Fruit fly (Drosophila melanogaster) whole organism, embryonic: ENCODE results near the gene haf.

ENCODE experiments used
- CG11085 ChIP-seq: fragments of 200-800 bp; sonication (Bioruptor generic); IDR thresholded peaks from 2 replicates; pipeline ENCODE4 v1.3.6; 2022; ENCODE audit warnings: missing biosample characterization, missing genetic modification characterization
- CG11093 ChIP-seq: fragments of 200-800 bp; sonication (Bioruptor generic); IDR thresholded peaks from 3 replicates; pipeline ENCODE4 v1.3.6; 2022; ENCODE audit warnings: missing biosample characterization, missing genetic modification characterization
- CG11696 ChIP-seq: fragments of 200-800 bp; sonication (Bioruptor generic); IDR thresholded peaks from 2 replicates; pipeline ENCODE4 v1.3.6; 2022; ENCODE audit warnings: missing biosample characterization, missing genetic modification characterization
- CG12299 ChIP-seq: fragments of 200-800 bp; sonication (Bioruptor generic); optimal IDR thresholded peaks from 2 replicates; lab custom pipeline; 2018; ENCODE audit warnings: missing biosample characterization, mild to moderate bottlenecking, missing genetic modification characterization
- CG12769 ChIP-seq: fragments of 200-800 bp; sonication (Bioruptor generic); optimal IDR thresholded peaks from 2 replicates; lab custom pipeline; 2019; ENCODE audit warnings: missing biosample characterization, mild to moderate bottlenecking, missing genetic modification characterization, moderate library complexity
- CG15073 ChIP-seq: fragments of 200-800 bp; sonication (Bioruptor generic); optimal IDR thresholded peaks from 2 replicates; lab custom pipeline; 2016; ENCODE audit warnings: missing biosample characterization, missing genetic modification characterization
- CG17385 ChIP-seq: fragments of 200-800 bp; sonication (Bioruptor generic); optimal IDR thresholded peaks from 3 replicates; lab custom pipeline; 2018; ENCODE audit warnings: missing biosample characterization, mild to moderate bottlenecking, missing genetic modification characterization
- CG18262 ChIP-seq: fragments of 200-800 bp; optimal IDR thresholded peaks from 3 replicates; lab custom pipeline; 2019; ENCODE audit warnings: missing biosample characterization, mild to moderate bottlenecking, missing genetic modification characterization, moderate library complexity
- CG18619 ChIP-seq: fragments of 200-800 bp; sonication (Bioruptor generic); optimal IDR thresholded peaks from 3 replicates; lab custom pipeline; 2017; ENCODE audit warnings: missing biosample characterization, mild to moderate bottlenecking, missing genetic modification characterization
- CG2202 ChIP-seq: fragments of 200-800 bp; sonication (Bioruptor generic); optimal IDR thresholded peaks from 2 replicates; lab custom pipeline; 2018; ENCODE audit warnings: missing biosample characterization, mild to moderate bottlenecking, missing genetic modification characterization
- CG31365 ChIP-seq: fragments of 200-800 bp; sonication (Bioruptor generic); optimal IDR thresholded peaks from 2 replicates; lab custom pipeline; 2018; ENCODE audit warnings: missing biosample characterization, mild to moderate bottlenecking, missing genetic modification characterization
- CG32532 ChIP-seq: fragments of 200-800 bp; sonication (Bioruptor generic); IDR thresholded peaks from 2 replicates; pipeline ENCODE4 v1.3.6; 2022; ENCODE audit warnings: missing biosample characterization, missing genetic modification characterization
- CG3726 ChIP-seq: fragments of 200-800 bp; sonication (Bioruptor generic); IDR thresholded peaks from 3 replicates; pipeline ENCODE4, ENCODE4 v1.3.6; 2022; ENCODE audit warnings: missing biosample characterization, missing genetic modification characterization
- CG6689 ChIP-seq: fragments of 200-800 bp; sonication (Bioruptor generic); IDR thresholded peaks from 2 replicates; pipeline ENCODE4 v1.3.6; 2022; ENCODE audit warnings: missing biosample characterization, missing genetic modification characterization
- CG6765 ChIP-seq: fragments of 200-800 bp; sonication (Bioruptor generic); optimal IDR thresholded peaks from 3 replicates; lab custom pipeline; 2017; ENCODE audit warnings: missing biosample characterization, mild to moderate bottlenecking, missing genetic modification characterization
- CG6813 ChIP-seq: fragments of 200-800 bp; sonication (Bioruptor generic); optimal IDR thresholded peaks from 2 replicates; lab custom pipeline; 2017; ENCODE audit warnings: missing biosample characterization, missing genetic modification characterization, mild to moderate bottlenecking, moderate library complexity, missing genetic modification reagents
- CG7745 ChIP-seq: fragments of 200-800 bp; sonication (Bioruptor generic); optimal IDR thresholded peaks from 2 replicates; lab custom pipeline; 2018; ENCODE audit warnings: missing biosample characterization, mild to moderate bottlenecking, missing genetic modification characterization, moderate library complexity
- CG8281 ChIP-seq: fragments of 200-800 bp; sonication (Bioruptor generic); optimal IDR thresholded peaks from 2 replicates; lab custom pipeline; 2018; ENCODE audit warnings: missing biosample characterization, mild to moderate bottlenecking, missing genetic modification characterization, moderate library complexity
- CG8478 ChIP-seq: fragments of >200 bp; optimal IDR thresholded peaks from 2 replicates; lab custom pipeline; 2018
- CG8765 ChIP-seq: fragments of 200-800 bp; sonication (Bioruptor generic); IDR thresholded peaks from 2 replicates; pipeline ENCODE4 v1.3.6; 2022; ENCODE audit warnings: missing biosample characterization, missing genetic modification characterization
- CG9609 ChIP-seq: fragments of 200-800 bp; sonication (Bioruptor generic); optimal IDR thresholded peaks from 3 replicates; lab custom pipeline; 2016; ENCODE audit warnings: missing biosample characterization, missing genetic modification characterization
- CG9797 ChIP-seq: fragments of 200-800 bp; sonication (Bioruptor generic); optimal IDR thresholded peaks from 3 replicates; lab custom pipeline; 2018; ENCODE audit warnings: missing biosample characterization, mild to moderate bottlenecking, missing genetic modification characterization
- CG9876 ChIP-seq: fragments of 200-800 bp; sonication (Bioruptor generic); optimal IDR thresholded peaks from 2 replicates; lab custom pipeline; 2016; ENCODE audit warnings: missing biosample characterization, missing genetic modification characterization
- CoRest ChIP-seq: fragments of 200-800 bp; sonication (Bioruptor generic); optimal IDR thresholded peaks from 3 replicates; lab custom pipeline; 2018; ENCODE audit warnings: missing biosample characterization, mild to moderate bottlenecking, missing genetic modification characterization, moderate library complexity
- Dref ChIP-seq: fragments of 200-800 bp; sonication (Bioruptor generic); IDR thresholded peaks from 2 replicates; pipeline ENCODE4 v1.3.6; 2022; ENCODE audit warnings: missing biosample characterization, missing genetic modification characterization
- Gug ChIP-seq: fragments of 200-800 bp; sonication (Bioruptor generic); IDR thresholded peaks from 4 replicates; pipeline ENCODE4 v1.3.6; 2022; ENCODE audit warnings: missing biosample characterization, missing genetic modification characterization
- HLH3B ChIP-seq: fragments of 200-800 bp; sonication (Bioruptor generic); IDR thresholded peaks from 2 replicates; pipeline ENCODE4 v1.3.6; 2022; ENCODE audit warnings: missing biosample characterization, missing genetic modification characterization
- NfI ChIP-seq: fragments of 200-800 bp; sonication (Bioruptor generic); optimal IDR thresholded peaks from 3 replicates; lab custom pipeline; 2018; ENCODE audit warnings: missing biosample characterization, mild to moderate bottlenecking, missing genetic modification characterization, moderate library complexity
- Ravus ChIP-seq: fragments of 200-800 bp; sonication (Bioruptor generic); IDR thresholded peaks from 2 replicates; pipeline ENCODE4 v1.3.6; 2022; ENCODE audit warnings: missing biosample characterization, missing genetic modification characterization
- Vsx1 ChIP-seq: fragments of 200-800 bp; sonication (Bioruptor generic); optimal IDR thresholded peaks from 2 replicates; lab custom pipeline; 2017; ENCODE audit warnings: missing biosample characterization, mild to moderate bottlenecking, missing genetic modification characterization, missing genetic modification reagents
- bab2 ChIP-seq: fragments of 200-800 bp; sonication (Bioruptor generic); optimal IDR thresholded peaks from 2 replicates; lab custom pipeline; 2016; ENCODE audit warnings: missing biosample characterization, missing genetic modification characterization
- bigmax ChIP-seq: fragments of 200-800 bp; sonication (Bioruptor generic); optimal IDR thresholded peaks from 2 replicates; lab custom pipeline; 2018; ENCODE audit warnings: missing biosample characterization, mild to moderate bottlenecking, missing genetic modification characterization
- bowl ChIP-seq: fragments of 200-800 bp; sonication (Bioruptor generic); IDR thresholded peaks from 2 replicates; pipeline ENCODE4 v1.3.6; 2022; ENCODE audit warnings: missing biosample characterization, missing genetic modification characterization
- chn ChIP-seq: fragments of 200-800 bp; sonication (Bioruptor generic); optimal IDR thresholded peaks from 2 replicates; lab custom pipeline; 2016; ENCODE audit warnings: missing biosample characterization, missing genetic modification characterization
- crc ChIP-seq: fragments of 200-800 bp; sonication (Bioruptor generic); optimal IDR thresholded peaks from 2 replicates; lab custom pipeline; 2016; ENCODE audit warnings: missing biosample characterization, missing genetic modification characterization
- en ChIP-seq: fragments of 200-800 bp; sonication (Bioruptor generic); optimal IDR thresholded peaks from 2 replicates; lab custom pipeline; 2016; ENCODE audit warnings: missing biosample characterization, missing genetic modification characterization
- fd96Cb ChIP-seq: fragments of 200-800 bp; sonication (Bioruptor generic); optimal IDR thresholded peaks from 2 replicates; lab custom pipeline; 2018; ENCODE audit warnings: missing biosample characterization, mild to moderate bottlenecking, missing genetic modification characterization, moderate library complexity
- gcm ChIP-seq: fragments of 200-800 bp; sonication (Bioruptor generic); optimal IDR thresholded peaks from 2 replicates; lab custom pipeline; 2019; ENCODE audit warnings: missing biosample characterization, mild to moderate bottlenecking, missing genetic modification characterization, moderate library complexity
- gfzf ChIP-seq: fragments of 200-800 bp; sonication (Bioruptor generic); optimal IDR thresholded peaks from 2 replicates; lab custom pipeline; 2016; ENCODE audit warnings: missing biosample characterization, mild to moderate bottlenecking, missing genetic modification characterization, moderate library complexity
- hth ChIP-seq: fragments of >200 bp; optimal IDR thresholded peaks from 2 replicates; lab custom pipeline; 2017; ENCODE audit warnings: inconsistent platforms
- inv ChIP-seq: fragments of 200-800 bp; sonication (Bioruptor generic); IDR thresholded peaks from 2 replicates; pipeline ENCODE4 v1.3.6; 2022; ENCODE audit warnings: missing biosample characterization, missing genetic modification characterization; ENCODE audit not compliant: partially characterized antibody
- onecut ChIP-seq: fragments of 200-800 bp; sonication (Bioruptor generic); IDR thresholded peaks from 2 replicates; pipeline ENCODE4 v1.3.6; 2022; ENCODE audit warnings: missing biosample characterization, missing genetic modification characterization
- pho ChIP-seq: fragments of 200-800 bp; sonication (Bioruptor generic); optimal IDR thresholded peaks from 2 replicates; lab custom pipeline; 2016; ENCODE audit warnings: missing biosample characterization, missing genetic modification characterization
- repo ChIP-seq: fragments of 200-800 bp; sonication (Bioruptor generic); optimal IDR thresholded peaks from 2 replicates; lab custom pipeline; 2016; ENCODE audit warnings: missing biosample characterization, missing genetic modification characterization
- rib ChIP-seq: fragments of 200-800 bp; sonication (Bioruptor generic); IDR thresholded peaks from 2 replicates; pipeline ENCODE4 v1.3.6; 2022; ENCODE audit warnings: missing biosample characterization, missing genetic modification characterization
- row ChIP-seq: fragments of 200-800 bp; sonication (Bioruptor generic); IDR thresholded peaks from 3 replicates; pipeline ENCODE4 v1.3.6; 2022; ENCODE audit warnings: missing biosample characterization, missing genetic modification characterization
- sima ChIP-seq: fragments of 200-800 bp; sonication (Bioruptor generic); optimal IDR thresholded peaks from 2 replicates; lab custom pipeline; 2016; ENCODE audit warnings: missing biosample characterization, missing genetic modification characterization
- slp2 ChIP-seq: fragments of 200-800 bp; sonication (Bioruptor generic); optimal IDR thresholded peaks from 2 replicates; lab custom pipeline; 2016; ENCODE audit warnings: missing biosample characterization, missing genetic modification characterization
- sr ChIP-seq: fragments of 200-800 bp; sonication (Bioruptor generic); IDR thresholded peaks from 3 replicates; pipeline ENCODE4 v1.3.6; 2022; ENCODE audit warnings: missing biosample characterization, missing genetic modification characterization
- stwl ChIP-seq: fragments of 200-800 bp; sonication (Bioruptor generic); optimal IDR thresholded peaks from 3 replicates; lab custom pipeline; 2018; ENCODE audit warnings: missing biosample characterization, mild to moderate bottlenecking, missing genetic modification characterization, moderate library complexity
- vnd ChIP-seq: fragments of 200-800 bp; sonication (Bioruptor generic); IDR thresholded peaks from 3 replicates; pipeline ENCODE4 v1.3.6; 2022; ENCODE audit warnings: missing biosample characterization, missing genetic modification characterization; ENCODE audit not compliant: partially characterized antibody
- z ChIP-seq: fragments of 200-800 bp; sonication (Bioruptor generic); IDR thresholded peaks from 3 replicates; pipeline ENCODE4 v1.3.6; 2022; ENCODE audit warnings: missing biosample characterization, missing genetic modification characterization

The haf gene

DNA sequence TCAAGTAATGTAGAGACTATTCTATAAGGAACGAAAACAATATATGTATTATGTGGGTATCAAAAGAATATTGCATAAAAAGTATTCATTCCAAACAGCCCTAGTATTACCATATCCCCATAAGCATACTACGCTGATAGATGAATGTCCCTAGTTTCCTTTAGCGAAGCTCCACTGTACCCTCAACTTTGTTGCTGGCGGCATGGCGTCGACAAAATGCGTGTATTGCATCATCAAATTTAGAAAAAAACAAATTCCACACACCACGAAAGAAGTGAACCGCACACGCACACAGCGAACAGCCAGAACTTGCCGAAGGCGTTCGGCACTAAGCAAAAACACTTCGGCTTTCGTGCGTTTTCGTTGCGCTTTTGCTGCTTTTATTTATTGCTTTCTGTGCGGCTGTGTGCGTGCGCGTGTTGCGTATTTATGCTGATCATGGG lies 77.8 kb downstream of the haf start (continued):
- no peak for TF ChIP-seq CG7745 (tag; lab: Kevin White, UChicago)
- peak; percentile 73 for TF ChIP-seq CG6813 (GFP tag; lab: Kevin White, UChicago)
- TF ChIP-seq repo (GFP tag; lab: Kevin White, UChicago), result peak; percentile 94
- TF ChIP-seq Ravus, result peak; percentile 97
- peak; percentile 96 for TF ChIP-seq CG18619 (GFP tag; lab: Kevin White, UChicago)
- TF ChIP-seq CG9876 (GFP tag; lab: Kevin White, UChicago), result peak; percentile 63
- TF ChIP-seq bab2 (GFP tag; lab: Kevin White, UChicago), result peak; percentile 97
- peak; percentile 97 for TF ChIP-seq CoRest (tag; lab: Kevin White, UChicago)
- TF ChIP-seq CG12299 (tag; lab: Kevin White, UChicago), result peak; percentile 89
- TF ChIP-seq vnd, result no peak
- peak; percentile 99 for TF ChIP-seq row (GFP tag; lab: Robert Waterston, UW)
- no peak for TF ChIP-seq inv (GFP tag; lab: Robert Waterston, UW)
- peak; percentile 98 for TF ChIP-seq CG32532
- peak; percentile 96 for TF ChIP-seq CG6689 (GFP tag; lab: Robert Waterston, UW)
- peak; percentile 86 for TF ChIP-seq CG8765 (GFP tag; lab: Robert Waterston, UW)
- no peak for TF ChIP-seq CG9797
- TF ChIP-seq z (GFP tag; lab: Robert Waterston, UW), result 0 out of 3 replicates have a peak, but pooled peaks have one; percentile 56
- peak; percentile 40 for TF ChIP-seq Dref
- peak; percentile 95 for TF ChIP-seq CG11696 (GFP tag; lab: Robert Waterston, UW)
- TF ChIP-seq Vsx1 (GFP tag; lab: Kevin White, UChicago), result peak; percentile 83
- TF ChIP-seq sr (GFP tag; lab: Robert Waterston, UW), result peak; percentile 91
- peak; percentile 90 for TF ChIP-seq sima (GFP tag; lab: Kevin White, UChicago)
- peak; percentile 98 for TF ChIP-seq rib
- TF ChIP-seq slp2, result peak; percentile 89
- peak; percentile 64 for TF ChIP-seq CG31365 (tag; lab: Kevin White, UChicago)
- TF ChIP-seq CG18262 (tag; lab: Kevin White, UChicago), result peak; percentile 49
- peak; percentile 94 for TF ChIP-seq pho
- TF ChIP-seq Gug (GFP tag; lab: Robert Waterston, UW), result peak; percentile 96
- peak; percentile 71 for TF ChIP-seq CG8281 (tag; lab: Kevin White, UChicago)
- TF ChIP-seq stwl, result no peak
- peak; percentile 98 for TF ChIP-seq HLH3B (GFP tag; lab: Robert Waterston, UW)
- peak; percentile 89 for TF ChIP-seq fd96Cb (tag; lab: Kevin White, UChicago)
- no peak for TF ChIP-seq CG2202
- TF ChIP-seq chn (GFP tag; lab: Kevin White, UChicago), result peak; percentile 72
- peak; percentile 93 for TF ChIP-seq onecut (GFP tag; lab: Robert Waterston, UW)
- peak; percentile 97 for TF ChIP-seq CG12769
- peak; percentile 83 for TF ChIP-seq CG6765
- TF ChIP-seq CG3726 (GFP tag; lab: Robert Waterston, UW), result peak; percentile 96
- no peak for TF ChIP-seq bigmax (GFP tag; lab: Kevin White, UChicago)
- TF ChIP-seq CG11093 (GFP tag; lab: Robert Waterston, UW), result peak; percentile 94
- TF ChIP-seq NfI (GFP tag; lab: Kevin White, UChicago), result peak; percentile 98
- TF ChIP-seq gcm (GFP tag; lab: Kevin White, UChicago), result peak; percentile 71
- TF ChIP-seq CG9609 (GFP tag; lab: Kevin White, UChicago), result peak; percentile 79
- peak; percentile 51 for TF ChIP-seq CG15073 (GFP tag; lab: Kevin White, UChicago)
- peak; percentile 98 for TF ChIP-seq crc (GFP tag; lab: Kevin White, UChicago)
- peak; percentile 95 for TF ChIP-seq bowl
- no peak for TF ChIP-seq CG8478 (lab: Kevin White, UChicago)
- peak; percentile 14 for TF ChIP-seq gfzf (GFP tag; lab: Kevin White, UChicago)
- no peak for TF ChIP-seq hth (lab: Kevin White, UChicago)
- peak; percentile 87 for TF ChIP-seq CG17385 (GFP tag; lab: Kevin White, UChicago)
- peak; percentile 92 for TF ChIP-seq CG11085
- peak; percentile 97 for TF ChIP-seq en (GFP tag; lab: Kevin White, UChicago)
